Worm (Caenorhabditis elegans): Measurements from ENCODE around the gene F31E3.2.

Gene F31E3.2

DNA sequence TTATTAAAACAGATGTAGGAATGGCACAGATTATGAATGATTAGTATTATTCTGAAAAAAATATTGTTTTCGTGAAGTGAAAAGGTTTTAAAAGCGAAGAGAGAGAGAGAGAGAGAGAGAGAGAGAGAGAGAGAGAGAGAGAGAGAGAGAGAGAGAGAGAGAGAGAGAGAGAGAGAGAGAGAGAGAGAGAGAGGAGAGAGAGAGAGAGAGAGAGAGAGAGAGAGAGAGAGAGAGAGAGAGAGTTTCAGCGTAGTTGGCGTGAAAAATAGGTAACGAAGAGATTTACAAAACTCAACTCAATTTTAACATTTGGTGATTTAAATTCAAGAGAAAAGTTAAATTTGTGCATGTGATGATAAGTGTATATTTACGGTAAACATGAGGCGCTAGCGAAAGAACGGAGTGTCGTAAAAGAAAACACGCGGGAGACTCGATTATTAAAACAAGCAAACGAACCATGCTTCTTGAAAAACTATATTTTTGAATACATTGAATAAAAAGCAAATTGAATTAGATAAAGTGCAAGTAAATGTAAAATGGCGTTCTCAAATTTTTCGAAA is 5.6 kb upstream of the F31E3.2 start, which contains the start of gene panl-2 (continued):
- TF ChIP-seq jun-1 (tag; optimal IDR thresholded peaks at IDR 0.05) (no peak), hpl-2 (GFP tag; optimal IDR thresholded peaks at IDR 0.05) (no peak), nhr-71 (tag; optimal IDR thresholded peaks at IDR 0.05) (peak; percentile 43), alr-1 (tag; optimal IDR thresholded peaks at IDR 0.05; ENCODE audit: borderline replicate concordance) (no peak), lin-13 (GFP tag; optimal IDR thresholded peaks at IDR 0.05) (peak; percentile 12), fkh-4 (tag; optimal IDR thresholded peaks at IDR 0.05; ENCODE audit: borderline replicate concordance) (no peak), unc-86 (tag; optimal IDR thresholded peaks at IDR 0.05) (peak; percentile 7), rnt-1 (tag; optimal IDR thresholded peaks at IDR 0.05) (peak; percentile 34), nhr-20 (tag; optimal IDR thresholded peaks at IDR 0.05) (peak; percentile 11), ceh-63 (GFP tag; optimal IDR thresholded peaks at IDR 0.05) (no peak), ets-5 (GFP tag; IDR thresholded peaks at IDR 0.05) (no peak), snpc-4 (tag; optimal IDR thresholded peaks at IDR 0.05) (no peak), unc-98 (GFP tag; IDR thresholded peaks at IDR 0.05) (no peak), tbx-2 (tag; optimal IDR thresholded peaks at IDR 0.05) (peak; percentile 20), zip-4 (GFP tag; optimal IDR thresholded peaks at IDR 0.05) (no peak), ceh-82 (tag; optimal IDR thresholded peaks at IDR 0.05) (peak in 2 of 3 experiments; percentile 4 to 30), zag-1 (tag; optimal IDR thresholded peaks at IDR 0.05) (no peak), lin-35 (GFP tag; optimal IDR thresholded peaks at IDR 0.05) (peak; percentile 90 to 95), F16B12.6 (tag; optimal IDR thresholded peaks at IDR 0.05) (peak; percentile 24), efl-1 (optimal IDR thresholded peaks at IDR 0.05) (peak; percentile 91 to 95), efl-1 (GFP tag; optimal IDR thresholded peaks at IDR 0.05 in 1 of 2) (peak; percentile 90 to 99), elt-2 (tag; optimal IDR thresholded peaks at IDR 0.05) (no peak)

- TF ChIP-seq skn-1 (tag; optimal IDR thresholded peaks at IDR 0.05) (no peak), alr-1 (tag; optimal IDR thresholded peaks at IDR 0.05; ENCODE audit: borderline replicate concordance) (no peak), C34B4.2 (tag; optimal IDR thresholded peaks at IDR 0.05) (no peak), mef-2 (tag; optimal IDR thresholded peaks at IDR 0.05) (no peak), fkh-10 (GFP tag; optimal IDR thresholded peaks at IDR 0.05) (no peak), unc-86 (tag; optimal IDR thresholded peaks at IDR 0.05) (no peak), pag-3 (tag; optimal IDR thresholded peaks at IDR 0.05; ENCODE audit: borderline replicate concordance, insufficient read depth) (no peak), nhr-77 (tag; optimal IDR thresholded peaks at IDR 0.05) (no peak), nhr-12 (tag; optimal IDR thresholded peaks at IDR 0.05) (no peak), lin-15B (tag; optimal IDR thresholded peaks at IDR 0.05) (no peak), mep-1 (tag; optimal IDR thresholded peaks at IDR 0.05) (no peak), unc-130 (tag; optimal IDR thresholded peaks at IDR 0.05) (no peak), ces-1 (GFP tag; optimal IDR thresholded peaks at IDR 0.05) (no peak)
Observed at ce11 chrIII:6968655-6969054, 5.1 kb upstream of the F31E3.2 start.

- TF ChIP-seq nhr-12 (tag; optimal IDR thresholded peaks at IDR 0.05) (no peak), grh-1 (GFP tag; IDR thresholded peaks at IDR 0.05) (no peak), fos-1 (tag; optimal IDR thresholded peaks at IDR 0.05) (no peak), unc-130 (tag; optimal IDR thresholded peaks at IDR 0.05) (no peak), mdl-1 (tag; optimal IDR thresholded peaks at IDR 0.05) (no peak), skn-1 (tag; optimal IDR thresholded peaks at IDR 0.05) (no peak), elt-3 (tag; optimal IDR thresholded peaks at IDR 0.05) (no peak), sptf-1 (tag; optimal IDR thresholded peaks at IDR 0.05) (no peak), nhr-20 (tag; optimal IDR thresholded peaks at IDR 0.05) (no peak), nhr-47 (tag; optimal IDR thresholded peaks at IDR 0.05) (no peak), hpl-2 (GFP tag; optimal IDR thresholded peaks at IDR 0.05) (no peak), egl-13 (tag; optimal IDR thresholded peaks at IDR 0.05) (no peak), nhr-84 (tag; optimal IDR thresholded peaks at IDR 0.05) (no peak), swsn-7 (tag; optimal IDR thresholded peaks at IDR 0.05) (no peak), nhr-71 (tag; optimal IDR thresholded peaks at IDR 0.05) (no peak)
Observed at ce11 chrIII:6969090-6969489, 4.7 kb upstream of the F31E3.2 start, which contains the start of gene F31E3.12. Gene F31E3.12, plus strand, starts transcription at chrIII:6969390.

Measured in whole organism, L1 larva.